Worm (Caenorhabditis elegans) whole organism, early embryonic: Measurements from ENCODE around the gene F22H10.2.

ENCODE experiments used
- B0310.2 ChIP-seq: sonication (generic microtip); optimal IDR thresholded peaks from 2 replicates; lab custom pipeline; 2016; ENCODE audit warnings: mild to moderate bottlenecking, missing genetic modification characterization, missing compliant biosample characterization
- F13C5.2 ChIP-seq: sonication (generic microtip); optimal IDR thresholded peaks from 2 replicates; lab custom pipeline; 2017; ENCODE audit warnings: mild to moderate bottlenecking, missing genetic modification characterization, inconsistent platforms, missing compliant biosample characterization
- ama-1 ChIP-seq: fragments of 150-350 bp; optimal IDR thresholded peaks from 2 replicates; lab custom pipeline; 2014
- ceh-13 ChIP-seq: fragments of 200-800 bp; sonication (Bioruptor generic); optimal IDR thresholded peaks from 2 replicates; lab custom pipeline; 2018; ENCODE audit warnings: mild to moderate bottlenecking, missing genetic modification characterization, missing compliant biosample characterization
- ceh-36 ChIP-seq: sonication (generic microtip); optimal IDR thresholded peaks from 2 replicates; lab custom pipeline; 2016; ENCODE audit warnings: missing genetic modification characterization, inconsistent platforms, missing compliant biosample characterization
- ets-7 ChIP-seq: sonication (generic microtip); optimal IDR thresholded peaks from 2 replicates; lab custom pipeline; 2016; ENCODE audit warnings: missing genotype, missing genetic modification characterization, missing compliant biosample characterization
- flt-1 ChIP-seq: fragments of 200-800 bp; sonication (Bioruptor generic); IDR thresholded peaks from 2 replicates; pipeline ENCODE4 v1.3.6; 2022; ENCODE audit warnings: missing genetic modification characterization, missing compliant biosample characterization
- hmbx-1 ChIP-seq: sonication (generic microtip); optimal IDR thresholded peaks from 2 replicates; lab custom pipeline; 2016; ENCODE audit warnings: mild to moderate bottlenecking, missing genetic modification characterization, missing compliant biosample characterization
- scrt-1 ChIP-seq: fragments of 200-800 bp; sonication (Bioruptor generic); IDR thresholded peaks from 2 replicates; pipeline ENCODE4 v1.3.6; 2022; ENCODE audit warnings: missing genetic modification characterization, missing compliant biosample characterization
- sea-1 ChIP-seq: fragments of 200-800 bp; sonication (Bioruptor generic); conservative IDR thresholded peaks from 2 replicates; pipeline ENCODE4 v1.3.6; 2022; ENCODE audit warnings: missing genetic modification characterization, missing compliant biosample characterization

- TF ChIP-seq ama-1 (lab: Kevin White, UChicago) (no peak), flt-1 (GFP tag; lab: Robert Waterston, UW) (no peak), ets-7 (no peak), sea-1 (GFP tag; lab: Robert Waterston, UW) (no peak), B0310.2 (tag; lab: Kevin White, UChicago) (no peak), hmbx-1 (tag; lab: Kevin White, UChicago) (no peak), F13C5.2 (tag; lab: Kevin White, UChicago) (no peak), scrt-1 (no peak), ceh-13 (GFP tag; lab: Kevin White, UChicago) (no peak), ceh-36 (tag; lab: Kevin White, UChicago) (no peak)
These were observed 32.1 kb upstream of the F22H10.2 start for ce11 chrX:16647222-16647621.
